Worm (Caenorhabditis elegans): ENCODE results near the gene grd-5.

grd-5 gene

ce11 chrV:8610633-8611404 lies 8.0 kb upstream of the grd-5 start, which contains the start of gene fip-4 (continued):
- no peak for TF ChIP-seq zag-1 (tag; optimal IDR thresholded peaks at IDR 0.05)
- no peak for TF ChIP-seq aly-2 (tag; optimal IDR thresholded peaks at IDR 0.05)
- no peak for TF ChIP-seq nhr-77 (tag; optimal IDR thresholded peaks at IDR 0.05)

DNA sequence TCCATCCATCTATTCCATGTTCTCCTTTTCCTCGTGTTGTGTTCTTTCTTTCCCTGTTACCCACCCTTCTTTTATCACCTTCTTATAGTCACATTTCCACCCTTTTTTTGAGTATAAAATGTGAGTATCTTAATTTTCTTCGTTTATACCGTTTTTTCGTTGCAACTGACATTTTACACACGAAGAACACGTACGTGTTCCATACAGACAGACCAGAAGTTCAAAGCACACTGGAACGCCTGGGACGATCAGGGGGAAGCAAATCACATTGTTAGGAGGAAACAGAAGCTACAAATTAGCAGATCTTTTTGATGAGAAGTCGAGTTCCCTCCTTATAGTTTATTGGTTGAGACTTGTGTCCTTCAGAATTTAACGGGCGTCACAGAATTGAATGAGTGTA lies 3.1 kb upstream of the grd-5 start:
- no peak for TF ChIP-seq hmg-11 (tag; optimal IDR thresholded peaks at IDR 0.05)
- peak; percentile 33 for TF ChIP-seq nhr-25 (tag; optimal IDR thresholded peaks at IDR 0.05)
- TF ChIP-seq aly-2 (tag; optimal IDR thresholded peaks at IDR 0.05) = peak; percentile 8

DNA sequence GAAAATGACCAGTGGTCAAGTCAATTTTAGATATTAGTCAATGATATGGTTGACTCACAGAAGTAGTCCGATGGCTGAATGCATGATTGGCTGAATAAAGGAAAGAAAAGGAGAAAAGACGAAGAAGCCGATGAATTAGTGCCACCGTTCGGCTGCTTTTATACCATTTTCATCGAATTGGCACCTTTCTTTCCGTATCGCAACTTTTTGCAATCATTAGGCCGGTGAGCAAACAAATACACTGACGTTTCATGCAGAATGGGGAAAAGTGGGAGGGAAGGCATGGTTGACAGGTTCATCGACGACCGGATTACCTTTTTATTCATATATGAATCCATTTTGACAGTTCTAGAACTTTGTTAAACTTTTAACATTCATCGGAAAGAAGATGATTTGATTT lies 2.4 kb downstream of the grd-5 start, which contains the start of gene idpc-2:
Gene idpc-2, minus strand, starts transcription at position 101 of the 400 bp plus-strand sequence.
- TF ChIP-seq elt-3 (tag; optimal IDR thresholded peaks at IDR 0.05) (no peak), ama-1 (optimal IDR thresholded peaks at IDR 0.05) (no peak), lin-39 (tag; optimal IDR thresholded peaks at IDR 0.05) (no peak), eor-1 (tag; optimal IDR thresholded peaks at IDR 0.05) (no peak), nhr-25 (tag; optimal IDR thresholded peaks at IDR 0.05) (no peak), unc-39 (tag; optimal IDR thresholded peaks at IDR 0.05) (no peak), nhr-237 (tag; optimal IDR thresholded peaks at IDR 0.05) (no peak), nhr-67 (tag; optimal IDR thresholded peaks at IDR 0.05) (no peak), ceh-82 (tag; optimal IDR thresholded peaks at IDR 0.05) (no peak), pqm-1 (tag; optimal IDR thresholded peaks at IDR 0.05) (no peak), jun-1 (tag; optimal IDR thresholded peaks at IDR 0.05) (no peak), egl-5 (tag; optimal IDR thresholded peaks at IDR 0.05) (no peak), nhr-43 (tag; optimal IDR thresholded peaks at IDR 0.05; ENCODE audit: poor library complexity, severe bottlenecking) (no peak), pha-4 (tag; optimal IDR thresholded peaks at IDR 0.05) (no peak), elt-2 (tag; optimal IDR thresholded peaks at IDR 0.05) (no peak), aly-2 (tag; optimal IDR thresholded peaks at IDR 0.05) (no peak), lin-15B (tag; optimal IDR thresholded peaks at IDR 0.05) (no peak), fkh-2 (tag; optimal IDR thresholded peaks at IDR 0.05) (no peak), zag-1 (tag; optimal IDR thresholded peaks at IDR 0.05) (no peak), nhr-77 (tag; optimal IDR thresholded peaks at IDR 0.05) (no peak)

DNA sequence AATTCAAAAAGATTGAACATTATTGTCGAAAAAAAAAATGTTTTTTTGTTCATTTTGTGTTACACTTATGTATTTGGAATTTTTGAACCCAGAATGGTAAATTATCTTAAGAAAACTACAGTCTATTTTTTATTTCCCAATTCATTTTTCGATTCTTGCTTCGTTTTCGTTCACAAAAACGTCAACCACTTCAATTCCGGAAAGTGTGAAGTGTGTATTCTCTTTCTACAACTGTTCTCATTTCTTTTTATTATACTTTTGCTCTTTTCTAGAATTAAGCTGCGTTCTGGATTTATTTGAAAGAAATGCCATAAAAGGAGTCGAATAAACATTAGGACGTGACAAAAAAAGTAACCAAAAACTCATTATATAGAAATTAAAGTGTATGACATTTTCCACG lies 3.5 kb downstream of the grd-5 start, which contains the start of gene F41E6.1:
Gene F41E6.1, plus strand, starts transcription at position 301 of the 400 bp plus-strand sequence.
- TF ChIP-seq eor-1 (tag; optimal IDR thresholded peaks at IDR 0.05) (no peak), pqm-1 (tag; optimal IDR thresholded peaks at IDR 0.05) (no peak), unc-62 (GFP tag; optimal IDR thresholded peaks at IDR 0.05) (no peak), egl-27 (tag; optimal IDR thresholded peaks at IDR 0.05) (no peak), ZK546.5 (tag; optimal IDR thresholded peaks at IDR 0.05) (no peak), pha-4 (tag; optimal IDR thresholded peaks at IDR 0.05) (no peak), tbx-2 (tag; optimal IDR thresholded peaks at IDR 0.05) (no peak), elt-1 (tag; optimal IDR thresholded peaks at IDR 0.05) (no peak), daf-12 (tag; optimal IDR thresholded peaks at IDR 0.05) (no peak), aly-2 (tag; optimal IDR thresholded peaks at IDR 0.05) (no peak), nhr-237 (tag; optimal IDR thresholded peaks at IDR 0.05) (no peak), mml-1 (tag; optimal IDR thresholded peaks at IDR 0.05) (no peak)

ce11 chrV:8623754-8624153 lies 4.9 kb downstream of the grd-5 start, which contains the start of gene F41E6.17:
F41E6.17 (plus strand) TSS chrV:8624101.
- TF ChIP-seq nhr-12 (tag; optimal IDR thresholded peaks at IDR 0.05) (no peak), hmg-11 (tag; optimal IDR thresholded peaks at IDR 0.05) (peak; percentile 16)

ce11 chrV:8626406-8626805 lies 7.6 kb downstream of the grd-5 start:
- TF ChIP-seq mdl-1 (tag; optimal IDR thresholded peaks at IDR 0.05) = no peak
- TF ChIP-seq nhr-237 (tag; optimal IDR thresholded peaks at IDR 0.05) = no peak
- no peak for TF ChIP-seq egl-5 (tag; optimal IDR thresholded peaks at IDR 0.05)
- no peak for TF ChIP-seq nhr-67 (tag; optimal IDR thresholded peaks at IDR 0.05)
- TF ChIP-seq ceh-28 (tag; optimal IDR thresholded peaks at IDR 0.05) = no peak
- no peak for TF ChIP-seq ztf-4 (tag; optimal IDR thresholded peaks at IDR 0.05)
- TF ChIP-seq fkh-10 (GFP tag; optimal IDR thresholded peaks at IDR 0.05) = no peak
- TF ChIP-seq elt-3 (tag; optimal IDR thresholded peaks at IDR 0.05) = peak in 1 of 3 experiments; percentile 1
- no peak for TF ChIP-seq nfya-1 (tag; optimal IDR thresholded peaks at IDR 0.05; ENCODE audit: insufficient read depth)
- TF ChIP-seq skn-1 (tag; optimal IDR thresholded peaks at IDR 0.05) = no peak
- no peak for TF ChIP-seq ZK546.5 (tag; optimal IDR thresholded peaks at IDR 0.05)
- no peak for TF ChIP-seq lin-39 (tag; optimal IDR thresholded peaks at IDR 0.05)
- TF ChIP-seq hmg-11 (tag; optimal IDR thresholded peaks at IDR 0.05) = no peak
- peak; percentile 64 for TF ChIP-seq unc-62 (GFP tag; optimal IDR thresholded peaks at IDR 0.05)
- TF ChIP-seq nhr-23 (tag; optimal IDR thresholded peaks at IDR 0.05) = no peak
- no peak for TF ChIP-seq sea-2 (GFP tag; optimal IDR thresholded peaks at IDR 0.05)
- no peak for TF ChIP-seq ztf-11 (tag; optimal IDR thresholded peaks at IDR 0.05)

Measured in whole organism, L3 larva.